Worm (Caenorhabditis elegans) whole organism, late embryonic: ENCODE results near the gene srh-82.

Experiments
- Y22D7AL.16 ChIP-seq: sonication (generic microtip); optimal IDR thresholded peaks from 2 replicates; lab custom pipeline; 2016; ENCODE audit warnings: missing genetic modification characterization, missing compliant biosample characterization
- ama-1 ChIP-seq: fragments of 150-350 bp; optimal IDR thresholded peaks from 2 replicates; lab custom pipeline; 2014
- ceh-24 ChIP-seq: sonication (generic microtip); optimal IDR thresholded peaks from 2 replicates; lab custom pipeline; 2016; ENCODE audit warnings: mild to moderate bottlenecking, missing genetic modification characterization, missing compliant biosample characterization
- ceh-6 ChIP-seq: fragments of 200-800 bp; sonication (Bioruptor generic); optimal IDR thresholded peaks from 2 replicates; lab custom pipeline; 2018; ENCODE audit warnings: mild to moderate bottlenecking, missing genetic modification characterization, missing compliant biosample characterization

ce11 chrV:166687-167086 lies 21.8 kb downstream of the srh-82 start, which contains the start of gene Y108G3AL.2:
- TF ChIP-seq Y22D7AL.16 (tag; lab: Kevin White, UChicago) (no peak), ceh-6 (GFP tag; lab: Kevin White, UChicago) (no peak), ama-1 (lab: Kevin White, UChicago) (no peak), ceh-24 (tag; lab: Kevin White, UChicago) (no peak)
